Worm (Caenorhabditis elegans): Measurements from ENCODE around the gene T25C12.3.
A peak's percentile ranks its signal among the peaks of the same experiment; 100 is the strongest.

Gene T25C12.3

DNA sequence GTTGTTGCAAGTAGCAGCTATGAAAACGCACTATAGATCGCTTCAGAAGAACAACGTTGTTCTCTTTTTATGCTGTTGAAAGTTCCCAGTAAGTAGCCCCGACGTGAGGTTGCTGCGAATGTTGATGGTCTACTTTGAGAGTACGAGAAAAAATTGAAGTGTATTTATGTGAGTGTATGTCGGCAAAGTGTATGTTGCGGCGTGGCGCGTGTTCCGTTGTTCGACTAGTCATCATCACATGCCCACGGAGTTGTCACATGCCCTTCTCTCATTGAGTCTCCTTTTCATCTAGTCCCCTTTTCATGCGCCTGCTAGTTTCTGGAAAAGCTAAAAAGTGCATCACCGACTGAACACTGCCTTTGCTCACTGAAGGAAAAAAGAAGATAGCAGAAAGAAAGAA is 27.9 kb downstream of the T25C12.3 start:
- TF ChIP-seq tbx-37 (GFP tag; conservative IDR thresholded peaks at IDR 0.05) (no peak), ama-1 (optimal IDR thresholded peaks at IDR 0.05) (no peak), scrt-1 (GFP tag; IDR thresholded peaks at IDR 0.05) (no peak), B0310.2 (tag; optimal IDR thresholded peaks at IDR 0.05) (no peak), pes-1 (GFP tag; IDR thresholded peaks at IDR 0.05) (no peak)

DNA sequence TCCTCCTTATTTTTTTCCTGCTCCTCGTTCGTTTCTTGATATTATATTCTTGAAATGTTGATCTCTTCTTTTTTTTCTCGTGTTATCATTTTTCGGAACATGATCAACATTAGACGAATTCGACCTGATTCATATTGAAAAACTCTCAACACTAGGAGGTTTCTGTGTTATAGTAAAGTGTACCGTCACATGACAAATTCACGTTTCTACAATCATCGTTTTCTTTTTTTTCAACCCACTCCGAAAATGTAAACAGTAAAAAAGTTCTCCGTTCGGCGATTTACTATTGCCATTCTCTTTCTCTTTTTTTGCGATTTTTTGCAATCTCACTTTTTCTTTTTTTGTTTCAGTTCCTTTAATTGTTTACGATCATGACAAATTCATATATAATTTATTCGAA is 28.4 kb downstream of the T25C12.3 start:
- TF ChIP-seq flt-1 (GFP tag; IDR thresholded peaks at IDR 0.05) (no peak), B0310.2 (tag; optimal IDR thresholded peaks at IDR 0.05) (no peak), pes-1 (GFP tag; IDR thresholded peaks at IDR 0.05) (no peak), tra-4 (tag; optimal IDR thresholded peaks at IDR 0.05) (no peak), tbx-37 (GFP tag; conservative IDR thresholded peaks at IDR 0.05) (no peak), hmbx-1 (tag; optimal IDR thresholded peaks at IDR 0.05) (no peak)

DNA sequence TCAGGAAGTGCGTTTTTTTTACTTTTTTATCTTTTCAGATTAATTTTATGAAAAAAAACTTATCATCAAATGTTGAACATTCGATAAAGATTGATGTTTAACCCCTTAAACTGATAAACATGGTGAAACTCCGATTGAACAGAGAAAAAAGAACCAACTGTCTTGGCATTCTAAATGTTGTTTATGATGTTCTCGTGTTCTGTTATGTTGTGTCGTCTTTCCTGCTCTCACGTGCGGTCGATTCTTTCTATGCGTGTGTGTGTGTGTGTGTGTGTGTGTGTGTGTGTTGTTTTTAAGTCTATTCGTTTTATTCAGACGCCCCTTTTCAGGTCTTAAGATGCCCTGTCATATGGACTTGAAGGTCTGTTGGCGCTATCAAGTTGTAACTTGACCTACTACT is 30.2 kb downstream of the T25C12.3 start:
- no peak for TF ChIP-seq ceh-13 (GFP tag; optimal IDR thresholded peaks at IDR 0.05)
- no peak for TF ChIP-seq hnd-1 (tag; optimal IDR thresholded peaks at IDR 0.05)
- no peak for TF ChIP-seq tra-4 (tag; optimal IDR thresholded peaks at IDR 0.05)
- no peak for TF ChIP-seq flt-1 (GFP tag; IDR thresholded peaks at IDR 0.05)
- no peak for TF ChIP-seq scrt-1 (GFP tag; IDR thresholded peaks at IDR 0.05)
- TF ChIP-seq ets-7 (tag; optimal IDR thresholded peaks at IDR 0.05): no peak
- TF ChIP-seq tbx-11 (GFP tag; IDR thresholded peaks at IDR 0.05): no peak
- no peak for TF ChIP-seq F13C5.2 (tag; optimal IDR thresholded peaks at IDR 0.05)
- no peak for TF ChIP-seq aly-1 (tag; optimal IDR thresholded peaks at IDR 0.05)
- TF ChIP-seq ama-1 (optimal IDR thresholded peaks at IDR 0.05): no peak
- TF ChIP-seq B0310.2 (tag; optimal IDR thresholded peaks at IDR 0.05): no peak
- TF ChIP-seq ceh-36 (tag; optimal IDR thresholded peaks at IDR 0.05): no peak

DNA sequence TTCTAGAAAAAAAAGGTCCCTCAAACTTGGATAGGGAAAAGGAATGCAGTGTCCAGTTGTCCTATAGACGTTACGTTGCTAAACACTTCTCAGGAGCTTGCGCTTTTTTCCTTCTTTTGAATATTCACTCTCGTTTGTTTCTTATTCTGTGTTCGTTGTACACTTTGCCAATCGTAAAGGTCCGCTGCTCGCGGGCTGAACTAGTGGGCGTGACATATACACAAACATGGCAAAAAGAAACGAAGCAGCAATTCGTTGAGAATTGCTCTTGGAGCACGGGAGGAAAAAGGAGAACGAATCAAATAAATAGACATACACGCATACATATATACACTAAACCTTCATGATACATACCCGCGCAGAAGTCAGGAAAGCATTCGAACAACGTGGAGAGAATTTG is 31.0 kb downstream of the T25C12.3 start:
- TF ChIP-seq hmg-4 (GFP tag; optimal IDR thresholded peaks at IDR 0.05) (no peak), tra-4 (tag; optimal IDR thresholded peaks at IDR 0.05) (no peak), scrt-1 (GFP tag; IDR thresholded peaks at IDR 0.05) (no peak), F13C5.2 (tag; optimal IDR thresholded peaks at IDR 0.05) (no peak), aly-1 (tag; optimal IDR thresholded peaks at IDR 0.05) (no peak), B0310.2 (tag; optimal IDR thresholded peaks at IDR 0.05) (no peak), ceh-13 (GFP tag; optimal IDR thresholded peaks at IDR 0.05) (no peak), pes-1 (GFP tag; IDR thresholded peaks at IDR 0.05) (no peak), tbx-11 (GFP tag; IDR thresholded peaks at IDR 0.05) (no peak), ceh-36 (tag; optimal IDR thresholded peaks at IDR 0.05) (no peak), ama-1 (optimal IDR thresholded peaks at IDR 0.05) (no peak), hmbx-1 (tag; optimal IDR thresholded peaks at IDR 0.05) (no peak), flt-1 (GFP tag; IDR thresholded peaks at IDR 0.05) (no peak), ets-7 (tag; optimal IDR thresholded peaks at IDR 0.05) (no peak)

DNA sequence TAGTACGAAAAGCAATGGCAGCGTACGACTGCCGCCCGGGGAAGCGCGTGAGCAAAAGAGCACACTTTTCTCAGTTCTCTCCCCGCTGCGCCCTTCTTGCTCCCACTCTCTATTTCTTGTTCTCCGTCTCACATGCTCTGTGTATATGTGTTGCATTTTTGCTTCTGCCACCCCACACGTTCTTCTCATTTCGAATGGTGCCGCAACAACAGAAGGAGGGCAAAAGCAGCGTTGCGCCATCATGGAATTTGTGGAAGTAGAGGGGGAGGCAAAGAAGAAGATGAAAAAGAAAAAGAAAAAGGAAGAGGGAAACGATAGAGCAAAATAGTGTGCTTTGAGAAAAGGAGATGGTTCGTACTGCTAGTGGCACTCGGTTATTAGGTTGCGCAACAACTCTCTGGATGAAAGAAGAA is 32.5 kb downstream of the T25C12.3 start:
- TF ChIP-seq sea-1 (GFP tag; conservative IDR thresholded peaks at IDR 0.05) (no peak), hnd-1 (tag; optimal IDR thresholded peaks at IDR 0.05) (no peak), aly-1 (tag; optimal IDR thresholded peaks at IDR 0.05) (no peak), ama-1 (optimal IDR thresholded peaks at IDR 0.05) (no peak), scrt-1 (GFP tag; IDR thresholded peaks at IDR 0.05) (0 out of 2 replicates have a peak, but pooled peaks have one; percentile 26), tbx-37 (GFP tag; conservative IDR thresholded peaks at IDR 0.05) (0 out of 2 replicates have a peak, but pooled peaks have one; percentile 10), pes-1 (GFP tag; IDR thresholded peaks at IDR 0.05) (peak; percentile 23; the same call in 1 of the 2 replicates), F13C5.2 (tag; optimal IDR thresholded peaks at IDR 0.05) (peak; percentile 6)

DNA sequence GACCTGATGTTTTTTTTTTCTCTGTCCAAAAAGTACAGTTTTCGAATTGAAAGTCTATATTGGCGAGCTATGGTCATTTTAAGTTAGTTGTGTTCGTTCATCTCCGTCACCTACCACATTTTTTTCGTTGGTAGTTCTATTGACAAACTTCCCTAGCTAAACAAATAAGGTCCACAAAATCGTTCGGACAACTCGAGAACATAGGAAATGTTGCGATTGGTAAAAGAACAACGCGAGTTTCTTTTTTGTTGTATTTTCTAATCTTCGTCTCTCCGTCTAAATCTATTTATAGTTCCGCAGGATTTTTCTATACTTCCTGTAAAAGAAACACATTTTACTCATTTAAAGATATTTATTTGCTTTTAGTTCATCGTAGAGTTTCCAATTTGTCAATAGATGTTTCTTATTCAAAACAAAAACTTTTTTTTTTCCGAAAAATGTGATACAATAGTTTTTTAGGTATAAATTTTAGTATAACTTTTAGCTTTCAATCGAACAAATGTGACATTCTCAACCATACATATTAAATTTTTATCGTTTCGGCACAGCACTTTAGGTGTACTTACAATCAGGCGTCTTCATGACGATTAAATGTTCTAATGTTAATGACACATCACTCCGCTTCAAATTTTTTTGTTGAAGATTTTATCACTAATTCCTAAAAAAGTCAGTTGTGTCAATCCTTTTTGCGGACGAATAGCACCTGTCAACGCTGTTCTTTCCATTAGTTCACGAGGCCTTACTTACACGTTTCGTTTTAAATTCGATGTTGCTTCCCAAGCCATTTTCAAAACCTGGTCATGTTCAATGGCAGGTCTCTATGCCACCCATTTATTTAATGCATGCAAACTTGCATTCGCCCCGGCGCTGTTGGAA is 33.1 kb downstream of the T25C12.3 start:
- no peak for TF ChIP-seq ama-1 (optimal IDR thresholded peaks at IDR 0.05)
- no peak for TF ChIP-seq sea-1 (GFP tag; conservative IDR thresholded peaks at IDR 0.05)
- no peak for TF ChIP-seq ceh-13 (GFP tag; optimal IDR thresholded peaks at IDR 0.05)
- no peak for TF ChIP-seq tbx-11 (GFP tag; IDR thresholded peaks at IDR 0.05)
- TF ChIP-seq ceh-36 (tag; optimal IDR thresholded peaks at IDR 0.05): no peak
- TF ChIP-seq tbx-37 (GFP tag; conservative IDR thresholded peaks at IDR 0.05): no peak
- no peak for TF ChIP-seq pes-1 (GFP tag; IDR thresholded peaks at IDR 0.05)
- TF ChIP-seq aly-1 (tag; optimal IDR thresholded peaks at IDR 0.05): no peak
- no peak for TF ChIP-seq ets-7 (tag; optimal IDR thresholded peaks at IDR 0.05)

DNA sequence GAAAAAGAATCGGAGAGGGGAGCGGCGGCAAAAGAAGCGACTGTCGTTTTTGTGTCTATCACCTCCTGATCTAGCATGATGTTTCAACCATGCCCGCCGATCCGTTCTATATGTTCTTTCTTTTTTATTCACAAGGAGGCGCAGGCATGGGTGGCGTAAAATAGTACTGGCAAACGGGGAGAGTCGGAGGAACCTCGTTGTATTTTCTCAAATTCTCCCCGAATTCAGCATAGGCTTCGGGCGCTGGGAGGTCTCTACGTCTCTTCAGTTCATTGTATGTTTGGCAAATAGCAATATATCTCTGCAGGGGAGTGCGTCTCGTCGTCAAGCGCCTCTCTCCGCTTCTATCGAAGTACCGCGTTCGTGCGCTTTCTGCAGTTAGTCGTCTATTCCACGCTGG is 34.6 kb downstream of the T25C12.3 start, which contains the start of gene lin-14:
lin-14 (plus strand) TSS at position 346 of the 400 bp plus-strand sequence.
- TF ChIP-seq hmbx-1 (tag; optimal IDR thresholded peaks at IDR 0.05): no peak
- no peak for TF ChIP-seq ceh-13 (GFP tag; optimal IDR thresholded peaks at IDR 0.05)
- no peak for TF ChIP-seq aly-1 (tag; optimal IDR thresholded peaks at IDR 0.05)
- no peak for TF ChIP-seq B0310.2 (tag; optimal IDR thresholded peaks at IDR 0.05)
- no peak for TF ChIP-seq ceh-36 (tag; optimal IDR thresholded peaks at IDR 0.05)
- no peak for TF ChIP-seq ama-1 (optimal IDR thresholded peaks at IDR 0.05)
- TF ChIP-seq F13C5.2 (tag; optimal IDR thresholded peaks at IDR 0.05): peak; percentile 53

Measured in whole organism, early embryonic.